Worm (Caenorhabditis elegans): Measurements from ENCODE around the gene dss-1.

dss-1 gene

ce11 chrIII:1163203-1163602 is 32.9 kb downstream of the dss-1 start (continued):
- TF ChIP-seq hmg-1.1 (GFP tag; IDR thresholded peaks at IDR 0.05) (0 out of 2 replicates have a peak, but pooled peaks have one; percentile 15), nhr-111 (GFP tag; optimal IDR thresholded peaks at IDR 0.05) (no peak), ces-1 (GFP tag; optimal IDR thresholded peaks at IDR 0.05) (no peak), fkh-10 (GFP tag; optimal IDR thresholded peaks at IDR 0.05) (no peak), set-16 (GFP tag; IDR thresholded peaks at IDR 0.05) (no peak), lim-7 (GFP tag; IDR thresholded peaks at IDR 0.05) (peak; percentile 59; the same call in 1 of the 2 replicates), mxl-3 (GFP tag; optimal IDR thresholded peaks at IDR 0.05) (no peak), F10B5.3 (tag; optimal IDR thresholded peaks at IDR 0.05) (no peak), lir-3 (tag; optimal IDR thresholded peaks at IDR 0.05) (no peak), aly-2 (tag; optimal IDR thresholded peaks at IDR 0.05) (no peak), F49E8.2 (tag; optimal IDR thresholded peaks at IDR 0.05; ENCODE audit: borderline replicate concordance) (no peak)

- TF ChIP-seq nhr-48 (tag; optimal IDR thresholded peaks at IDR 0.05), result no peak
- no peak for TF ChIP-seq lin-29 (GFP tag; IDR thresholded peaks at IDR 0.05)
- no peak for TF ChIP-seq mep-1 (tag; optimal IDR thresholded peaks at IDR 0.05)
- no peak for TF ChIP-seq hif-1 (tag; optimal IDR thresholded peaks at IDR 0.05)
- TF ChIP-seq arid-1 (GFP tag; conservative IDR thresholded peaks at IDR 0.05), result no peak
- TF ChIP-seq nhr-111 (GFP tag; optimal IDR thresholded peaks at IDR 0.05), result no peak
- no peak for TF ChIP-seq php-3 (GFP tag; IDR thresholded peaks at IDR 0.05)
- no peak for TF ChIP-seq dve-1 (tag; optimal IDR thresholded peaks at IDR 0.05; ENCODE audit: insufficient read depth)
- TF ChIP-seq jun-1 (tag; optimal IDR thresholded peaks at IDR 0.05), result no peak
- TF ChIP-seq F44E2.7 (GFP tag; IDR thresholded peaks at IDR 0.05), result no peak
- no peak for TF ChIP-seq nhr-102 (tag; optimal IDR thresholded peaks at IDR 0.05)
- TF ChIP-seq attf-4 (tag; optimal IDR thresholded peaks at IDR 0.05), result no peak
- TF ChIP-seq ceh-62 (tag; optimal IDR thresholded peaks at IDR 0.05), result no peak
- TF ChIP-seq mes-2 (tag; optimal IDR thresholded peaks at IDR 0.05; ENCODE audit: poor library complexity, severe bottlenecking), result no peak
- no peak for TF ChIP-seq sdz-12 (GFP tag; optimal IDR thresholded peaks at IDR 0.05)
These were observed 34.1 kb downstream of the dss-1 start for ce11 chrIII:1161946-1162345.

ce11 chrIII:1151680-1152079 is 44.4 kb downstream of the dss-1 start, which contains the start of gene cdh-12:
TSS of gene cdh-12 (plus strand) at chrIII:1152044.
- TF ChIP-seq nhr-77 (tag; optimal IDR thresholded peaks at IDR 0.05), result no peak
- peak; percentile 16 for TF ChIP-seq aha-1 (tag)

- TF ChIP-seq hlh-11 (tag; optimal IDR thresholded peaks at IDR 0.05), result no peak
- TF ChIP-seq nhr-42 (GFP tag; IDR thresholded peaks at IDR 0.05), result no peak
- TF ChIP-seq mdl-1 (tag; optimal IDR thresholded peaks at IDR 0.05), result no peak
- TF ChIP-seq daf-8 (GFP tag; IDR thresholded peaks at IDR 0.05), result no peak
- no peak for TF ChIP-seq nhr-102 (tag; optimal IDR thresholded peaks at IDR 0.05)
- TF ChIP-seq spr-1 (tag; optimal IDR thresholded peaks at IDR 0.05), result no peak
These were observed 46.6 kb downstream of the dss-1 start for ce11 chrIII:1149472-1149871.

- TF ChIP-seq fos-1 (tag; optimal IDR thresholded peaks at IDR 0.05) (no peak), lin-15B (tag; optimal IDR thresholded peaks at IDR 0.05) (no peak), mxl-3 (GFP tag; optimal IDR thresholded peaks at IDR 0.05) (peak; percentile 35), skn-1 (tag; optimal IDR thresholded peaks at IDR 0.05) (no peak), hlh-11 (tag; optimal IDR thresholded peaks at IDR 0.05) (peak; percentile 19)
These were observed 48.2 kb downstream of the dss-1 start for ce11 chrIII:1147863-1148262.
